Fruit fly (Drosophila melanogaster): ENCODE measurements around the gene Pka-C1.

Pka-C1 gene

dm6 chr2L:9685993-9686392 lies 13.1 kb downstream of the Pka-C1 start:
- no peak for TF ChIP-seq CTCF (optimal IDR thresholded peaks at IDR 0.05)
- TF ChIP-seq CG8478 (optimal IDR thresholded peaks at IDR 0.05), result no peak

dm6 chr2L:9685184-9685583 lies 13.9 kb downstream of the Pka-C1 start:
- TF ChIP-seq CG8478 (optimal IDR thresholded peaks at IDR 0.05) (no peak), CTCF (optimal IDR thresholded peaks at IDR 0.05) (no peak)

dm6 chr2L:9684108-9684507 lies 15.0 kb downstream of the Pka-C1 start:
- TF ChIP-seq CTCF (optimal IDR thresholded peaks at IDR 0.05), result no peak
- no peak for TF ChIP-seq CG8478 (optimal IDR thresholded peaks at IDR 0.05)

DNA sequence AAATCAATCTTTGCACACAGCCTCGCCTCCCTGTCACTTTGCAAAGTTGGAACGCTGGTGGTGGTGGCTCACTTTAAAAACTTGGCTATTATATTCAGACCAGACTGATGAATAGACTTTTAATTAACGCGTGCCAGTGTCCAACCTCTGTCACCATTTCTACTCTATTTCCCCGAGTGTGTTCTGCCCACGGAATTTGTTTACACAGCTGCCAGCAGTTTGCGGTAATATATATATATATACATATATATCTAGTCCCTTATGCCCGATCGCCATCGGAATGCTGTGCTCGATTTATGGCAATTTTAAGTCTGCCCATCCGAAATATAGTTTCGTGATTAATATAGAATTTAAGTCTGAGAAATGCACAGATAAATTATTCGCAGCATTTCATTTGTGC lies 19.3 kb downstream of the Pka-C1 start:
- TF ChIP-seq CTCF (optimal IDR thresholded peaks at IDR 0.05) (no peak), CG8478 (optimal IDR thresholded peaks at IDR 0.05) (no peak)

DNA sequence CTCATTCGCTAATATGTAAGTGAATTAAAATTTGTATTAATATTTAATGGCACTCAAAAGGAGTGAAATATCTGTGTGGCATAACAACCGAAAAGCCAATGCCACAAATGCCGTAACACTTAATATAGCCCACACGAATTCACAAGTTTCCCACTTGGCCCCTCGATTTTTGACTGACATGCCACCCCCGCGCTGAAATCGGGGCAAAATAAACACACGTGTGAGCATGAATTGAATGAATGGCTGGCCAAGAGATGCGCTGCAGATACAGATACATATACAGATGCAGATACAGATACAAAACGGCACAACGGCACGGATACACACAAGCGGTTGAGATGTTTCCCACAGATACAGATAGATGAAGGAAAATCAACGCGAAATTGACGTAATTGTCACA lies 22.0 kb downstream of the Pka-C1 start:
- TF ChIP-seq CG8478 (optimal IDR thresholded peaks at IDR 0.05) (no peak), CTCF (optimal IDR thresholded peaks at IDR 0.05) (no peak)

- no peak for TF ChIP-seq CG8478 (optimal IDR thresholded peaks at IDR 0.05)
These were observed 25.9 kb downstream of the Pka-C1 start for dm6 chr2L:9673235-9673634.

- no peak for TF ChIP-seq CG8478 (optimal IDR thresholded peaks at IDR 0.05)
- no peak for TF ChIP-seq CTCF (optimal IDR thresholded peaks at IDR 0.05)
These were observed 26.9 kb downstream of the Pka-C1 start for dm6 chr2L:9672246-9672645.

DNA sequence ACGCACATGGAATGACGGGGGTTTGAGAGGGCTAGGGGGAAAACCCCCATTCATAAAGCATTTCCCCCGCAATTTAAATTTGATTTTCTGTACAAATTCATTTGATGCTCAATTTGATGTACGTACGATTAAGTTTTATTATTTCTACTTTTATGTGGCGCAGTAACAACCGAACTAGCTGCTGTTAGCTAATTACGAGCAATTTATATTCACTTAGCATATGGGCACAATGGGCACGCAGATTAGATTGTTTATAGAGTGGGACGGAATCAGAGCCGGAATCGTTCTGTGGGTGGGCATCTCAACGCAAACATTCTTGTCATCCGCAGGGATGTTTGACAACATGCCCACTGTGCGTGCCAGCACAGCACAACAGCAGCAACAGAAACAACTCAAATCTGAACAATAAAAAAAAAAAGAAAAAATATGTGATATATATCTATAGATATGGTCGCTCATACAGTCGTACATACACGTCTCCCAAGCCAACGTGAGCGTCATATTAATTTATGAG lies 28.1 kb downstream of the Pka-C1 start:
- TF ChIP-seq CG8478 (optimal IDR thresholded peaks at IDR 0.05) (no peak), CTCF (optimal IDR thresholded peaks at IDR 0.05) (no peak)

dm6 chr2L:9669354-9669753 lies 29.7 kb downstream of the Pka-C1 start:
- TF ChIP-seq CG8478 (optimal IDR thresholded peaks at IDR 0.05) (no peak), CTCF (optimal IDR thresholded peaks at IDR 0.05) (no peak)

DNA sequence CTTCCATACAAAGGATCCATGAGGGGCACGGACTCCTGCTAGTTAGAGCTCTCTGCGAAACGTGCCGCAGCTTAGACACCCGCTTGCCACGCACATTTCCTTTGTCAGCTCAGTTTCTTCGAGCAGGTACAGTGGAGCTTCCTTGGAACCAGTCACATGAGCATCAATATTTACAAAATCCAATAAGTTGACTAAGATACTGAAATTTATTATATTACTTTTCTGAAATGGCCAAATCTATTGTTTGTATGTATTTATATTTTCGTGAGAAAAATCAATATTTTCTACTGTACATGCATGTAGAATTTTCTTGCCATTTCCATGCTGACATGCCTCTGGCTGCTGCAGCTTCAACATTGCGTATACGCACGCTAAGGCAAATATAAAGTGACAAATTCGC lies 36.1 kb downstream of the Pka-C1 start:
- no peak for TF ChIP-seq CG8478 (optimal IDR thresholded peaks at IDR 0.05)
- TF ChIP-seq CTCF (optimal IDR thresholded peaks at IDR 0.05), result no peak

dm6 chr2L:9660516-9660920 lies 38.6 kb downstream of the Pka-C1 start:
- TF ChIP-seq CG8478 (optimal IDR thresholded peaks at IDR 0.05) (no peak), CTCF (optimal IDR thresholded peaks at IDR 0.05) (no peak)

- no peak for TF ChIP-seq CTCF (optimal IDR thresholded peaks at IDR 0.05)
- no peak for TF ChIP-seq CG8478 (optimal IDR thresholded peaks at IDR 0.05)
These were observed 41.6 kb downstream of the Pka-C1 start for dm6 chr2L:9657269-9658191.

- TF ChIP-seq CG8478 (optimal IDR thresholded peaks at IDR 0.05), result no peak
- TF ChIP-seq CTCF (optimal IDR thresholded peaks at IDR 0.05), result no peak
These were observed 42.8 kb downstream of the Pka-C1 start, which contains the start of gene CG33299 for dm6 chr2L:9656300-9656699. Gene CG33299 (plus strand): TSS chr2L:9656600.

- no peak for TF ChIP-seq CTCF (optimal IDR thresholded peaks at IDR 0.05)
- no peak for TF ChIP-seq CG8478 (optimal IDR thresholded peaks at IDR 0.05)
These were observed 65.2 kb downstream of the Pka-C1 start, which contains the start of gene Apoltp for dm6 chr2L:9633811-9634436. Gene Apoltp (plus strand): TSS chr2L:9634179.

DNA sequence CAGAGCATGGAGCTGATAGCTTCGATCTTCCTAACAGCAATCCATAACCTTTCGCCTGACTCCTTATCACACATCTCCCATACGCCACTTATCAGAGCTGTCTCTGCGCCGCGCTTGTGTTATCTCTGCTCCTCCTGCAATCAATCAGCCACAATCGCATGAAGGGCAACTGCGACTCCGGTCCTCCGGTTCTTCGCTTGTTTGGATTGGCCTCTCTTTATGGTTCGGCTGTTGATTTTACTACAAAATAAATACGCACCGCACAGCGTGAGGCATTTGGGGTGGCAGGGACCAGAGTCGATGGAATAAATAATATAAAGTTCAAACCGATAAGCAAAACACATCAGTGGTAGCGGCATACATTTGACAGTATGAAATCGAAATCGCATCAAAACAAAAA lies 66.0 kb downstream of the Pka-C1 start:
- TF ChIP-seq CG8478 (optimal IDR thresholded peaks at IDR 0.05), result no peak
- TF ChIP-seq CTCF (optimal IDR thresholded peaks at IDR 0.05), result no peak
